Fruit fly (Drosophila melanogaster): ENCODE measurements around the gene Prm.

DNA sequence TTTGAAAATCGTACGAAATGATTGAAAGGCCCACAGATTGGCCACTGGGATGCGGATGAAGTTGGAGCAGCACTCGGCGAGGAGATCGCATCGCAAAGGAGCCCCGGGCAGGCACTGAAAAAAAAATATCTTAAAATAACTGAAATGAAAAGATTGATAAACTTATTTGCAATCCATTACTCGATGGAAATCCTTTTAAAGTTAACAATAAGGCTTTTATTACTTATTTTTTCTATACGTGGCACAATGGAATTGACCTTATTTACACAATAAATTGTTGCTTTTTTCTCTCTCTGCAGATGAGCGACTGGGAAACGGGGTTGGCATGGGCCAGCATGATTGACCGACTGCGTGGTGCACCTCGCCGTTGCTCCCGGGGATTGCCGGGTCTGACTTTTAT lies 6.2 kb upstream of the Prm start:
- TF ChIP-seq usp (GFP tag; optimal IDR thresholded peaks at IDR 0.05) (no peak), EcR (GFP tag; optimal IDR thresholded peaks at IDR 0.05) (no peak), CG8478 (optimal IDR thresholded peaks at IDR 0.05) (no peak), psq (optimal IDR thresholded peaks at IDR 0.05) (no peak)

Measured in whole organism.